Fruit fly (Drosophila melanogaster) whole organism: ENCODE results near the gene CG43731.

Experiments
- CG8478 ChIP-seq: fragments of >200 bp; optimal IDR thresholded peaks from 2 replicates; lab custom pipeline; 2018; ENCODE audit warnings: inconsistent platforms
- Dll ChIP-seq: fragments of >200 bp; optimal IDR thresholded peaks from 2 replicates; lab custom pipeline; 2017
- EcR ChIP-seq, 2 experiments: fragments of >200 bp; optimal IDR thresholded peaks; 2 replicates each; lab custom pipeline; 2017; ENCODE audit warnings: missing biosample characterization in 2 of 2, missing genetic modification characterization in 2 of 2, missing genetic modification reagents in 2 of 2
- pan ChIP-seq: fragments of >200 bp; optimal IDR thresholded peaks from 2 replicates; lab custom pipeline; 2017
- psq ChIP-seq: fragments of >200 bp; optimal IDR thresholded peaks from 2 replicates; lab custom pipeline; 2017
- usp ChIP-seq: fragments of >200 bp; optimal IDR thresholded peaks from 2 replicates; lab custom pipeline; 2017; ENCODE audit warnings: missing biosample characterization, missing genetic modification characterization, mixed read lengths

The CG43731 gene

dm6 chr2L:19131905-19132402 is 30.1 kb downstream of the CG43731 start, which contains the start of the genes AsnRS and DCTN6-p27:
AsnRS (minus strand) TSS chr2L:19131954.
DCTN6-p27 (plus strand) TSS chr2L:19132323.
- no peak for TF ChIP-seq pan (lab: Kevin White, UChicago)
- no peak for TF ChIP-seq Dll
- TF ChIP-seq CG8478 = no peak
- no peak for TF ChIP-seq psq (lab: Kevin White, UChicago)
- no peak for TF ChIP-seq usp (GFP tag; lab: Kevin White, UChicago)
- TF ChIP-seq EcR (GFP tag; optimal IDR thresholded peaks at IDR 0.05; lab: Kevin White, UChicago) = no peak

- TF ChIP-seq psq (lab: Kevin White, UChicago) (no peak), CG8478 (no peak), Dll (no peak), usp (GFP tag; lab: Kevin White, UChicago) (no peak), EcR (GFP tag; optimal IDR thresholded peaks at IDR 0.05; lab: Kevin White, UChicago) (no peak)
Observed at dm6 chr2L:19133465-19134365, 31.9 kb downstream of the CG43731 start, which contains the start of gene brat. brat (plus strand) TSS chr2L:19133816.

- TF ChIP-seq CG8478 = no peak
- no peak for TF ChIP-seq usp (GFP tag; lab: Kevin White, UChicago)
- no peak for TF ChIP-seq psq (lab: Kevin White, UChicago)
- TF ChIP-seq EcR (GFP tag; optimal IDR thresholded peaks at IDR 0.05; lab: Kevin White, UChicago) = no peak
- no peak for TF ChIP-seq Dll
- TF ChIP-seq pan (lab: Kevin White, UChicago) = no peak
Observed at dm6 chr2L:19134366-19134689, 32.5 kb downstream of the CG43731 start.

dm6 chr2L:19134814-19135523 is 33.1 kb downstream of the CG43731 start, which contains the start of gene Polr1D:
Polr1D (minus strand) TSS chr2L:19135233.
- no peak for TF ChIP-seq pan (lab: Kevin White, UChicago)
- TF ChIP-seq usp (GFP tag; lab: Kevin White, UChicago) = no peak
- peak; percentile 69 for TF ChIP-seq Dll

- TF ChIP-seq CG8478 (no peak), psq (lab: Kevin White, UChicago) (no peak), pan (lab: Kevin White, UChicago) (no peak), usp (GFP tag; lab: Kevin White, UChicago) (no peak), EcR (GFP tag; optimal IDR thresholded peaks at IDR 0.05; lab: Kevin White, UChicago) (no peak), Dll (no peak)
Observed at dm6 chr2L:19135955-19136677, 34.3 kb downstream of the CG43731 start.

dm6 chr2L:19136735-19137134 is 34.9 kb downstream of the CG43731 start:
- no peak for TF ChIP-seq Dll
- TF ChIP-seq psq (lab: Kevin White, UChicago) = no peak
- no peak for TF ChIP-seq pan (lab: Kevin White, UChicago)
- TF ChIP-seq EcR (GFP tag; optimal IDR thresholded peaks at IDR 0.05; lab: Kevin White, UChicago) = no peak
- no peak for TF ChIP-seq CG8478

dm6 chr2L:19137494-19138360 is 35.9 kb downstream of the CG43731 start:
- TF ChIP-seq psq (lab: Kevin White, UChicago) (no peak), pan (lab: Kevin White, UChicago) (no peak), Dll (no peak), CG8478 (no peak), usp (GFP tag; lab: Kevin White, UChicago) (no peak), EcR (GFP tag; optimal IDR thresholded peaks at IDR 0.05; lab: Kevin White, UChicago) (no peak)

- TF ChIP-seq EcR (GFP tag; optimal IDR thresholded peaks at IDR 0.05; lab: Kevin White, UChicago) = peak in 1 of 2 experiments; percentile 58
- TF ChIP-seq usp (GFP tag; lab: Kevin White, UChicago) = no peak
- no peak for TF ChIP-seq Dll
Observed at dm6 chr2L:19138361-19139041, 36.7 kb downstream of the CG43731 start.

- TF ChIP-seq Dll = no peak
- TF ChIP-seq CG8478 = no peak
- no peak for TF ChIP-seq pan (lab: Kevin White, UChicago)
- TF ChIP-seq usp (GFP tag; lab: Kevin White, UChicago) = no peak
- no peak for TF ChIP-seq psq (lab: Kevin White, UChicago)
- TF ChIP-seq EcR (GFP tag; optimal IDR thresholded peaks at IDR 0.05; lab: Kevin White, UChicago) = no peak
Observed at dm6 chr2L:19139751-19140150, 37.9 kb downstream of the CG43731 start.

- no peak for TF ChIP-seq pan (lab: Kevin White, UChicago)
- no peak for TF ChIP-seq CG8478
- TF ChIP-seq usp (GFP tag; lab: Kevin White, UChicago) = no peak
- TF ChIP-seq psq (lab: Kevin White, UChicago) = no peak
- TF ChIP-seq Dll = no peak
- no peak for TF ChIP-seq EcR (GFP tag; optimal IDR thresholded peaks at IDR 0.05; lab: Kevin White, UChicago)
Observed at dm6 chr2L:19140257-19140983, 38.6 kb downstream of the CG43731 start.
